Fruit fly (Drosophila melanogaster): ENCODE data around the gene Cat.

Gene Cat

dm6 chr3L:18822450-18823220, at the start of gene Cat:
Gene Cat (plus strand): TSS chr3L:18822604.
- TF ChIP-seq CrebA (GFP tag; optimal IDR thresholded peaks at IDR 0.05; ENCODE audit: borderline replicate concordance) (peak; percentile 98), HLH106 (tag; optimal IDR thresholded peaks at IDR 0.05) (peak; percentile 68), Vsx2 (GFP tag; optimal IDR thresholded peaks at IDR 0.05; ENCODE audit: partially characterized antibody) (no peak), dsf (GFP tag; optimal IDR thresholded peaks at IDR 0.05; ENCODE audit: borderline replicate concordance) (no peak), ey (GFP tag; optimal IDR thresholded peaks at IDR 0.05) (no peak), Hr83 (GFP tag; optimal IDR thresholded peaks at IDR 0.05; ENCODE audit: poor library complexity, severe bottlenecking) (peak; percentile 3), tai (GFP tag; optimal IDR thresholded peaks at IDR 0.05) (no peak), h (GFP tag; optimal IDR thresholded peaks at IDR 0.05) (peak; percentile 59), Hnf4 (GFP tag; optimal IDR thresholded peaks at IDR 0.05) (peak; percentile 56), usp (GFP tag; optimal IDR thresholded peaks at IDR 0.05) (no peak), br (GFP tag; optimal IDR thresholded peaks at IDR 0.05) (peak; percentile 75), sv (GFP tag; optimal IDR thresholded peaks at IDR 0.05) (peak; percentile 8), brk (GFP tag; optimal IDR thresholded peaks at IDR 0.05) (peak; percentile 21), CG32264 (GFP tag; optimal IDR thresholded peaks at IDR 0.05) (peak; percentile 36), Myc (optimal IDR thresholded peaks at IDR 0.05) (no peak), OdsH (GFP tag; optimal IDR thresholded peaks at IDR 0.05) (peak; percentile 70), lola (GFP tag; optimal IDR thresholded peaks at IDR 0.05) (no peak), Hr78 (GFP tag; optimal IDR thresholded peaks at IDR 0.05) (no peak), psq (GFP tag; optimal IDR thresholded peaks at IDR 0.05) (peak; percentile 74), dmrt93B (GFP tag; optimal IDR thresholded peaks at IDR 0.05) (peak; percentile 48), Mio (GFP tag; optimal IDR thresholded peaks at IDR 0.05) (peak; percentile 27), pan (optimal IDR thresholded peaks at IDR 0.05) (no peak), Sp1 (GFP tag; optimal IDR thresholded peaks at IDR 0.05) (peak; percentile 99), fru (GFP tag; optimal IDR thresholded peaks at IDR 0.05) (peak; percentile 76), rgr (GFP tag; optimal IDR thresholded peaks at IDR 0.05) (peak; percentile 60), Dif (GFP tag; optimal IDR thresholded peaks at IDR 0.05; ENCODE audit: partially characterized antibody) (peak; percentile 1), GATAd (GFP tag; optimal IDR thresholded peaks at IDR 0.05) (no peak), Abd-B (GFP tag; optimal IDR thresholded peaks at IDR 0.05) (no peak), Dfd (GFP tag; optimal IDR thresholded peaks at IDR 0.05) (no peak), CG9705 (GFP tag; optimal IDR thresholded peaks at IDR 0.05) (peak; percentile 90), dl (GFP tag; optimal IDR thresholded peaks at IDR 0.05; ENCODE audit: insufficient read depth in 1 of 2, partially characterized antibody in 2 of 2) (no peak), Rel (GFP tag; optimal IDR thresholded peaks at IDR 0.05) (peak; percentile 93), Rel (tag; optimal IDR thresholded peaks at IDR 0.05) (peak; percentile 91), foxo (GFP tag; optimal IDR thresholded peaks at IDR 0.05) (peak; percentile 53 to 84), jim (GFP tag; optimal IDR thresholded peaks at IDR 0.05) (peak; percentile 89), sage (GFP tag; optimal IDR thresholded peaks at IDR 0.05) (peak; percentile 75), Jra (GFP tag; optimal IDR thresholded peaks at IDR 0.05) (peak; percentile 52), N (GFP tag; optimal IDR thresholded peaks at IDR 0.05) (no peak), woc (GFP tag; optimal IDR thresholded peaks at IDR 0.05) (peak; percentile 78)

dm6 chr3L:18781653-18782629, 40.5 kb upstream of the Cat start:
- TF ChIP-seq Hr78 (GFP tag; optimal IDR thresholded peaks at IDR 0.05) = no peak
- TF ChIP-seq br (GFP tag; optimal IDR thresholded peaks at IDR 0.05) = no peak
- TF ChIP-seq Abd-B (GFP tag; optimal IDR thresholded peaks at IDR 0.05) = no peak
- TF ChIP-seq pan (optimal IDR thresholded peaks at IDR 0.05) = no peak
- no peak for TF ChIP-seq h (GFP tag; optimal IDR thresholded peaks at IDR 0.05)
- TF ChIP-seq OdsH (GFP tag; optimal IDR thresholded peaks at IDR 0.05) = no peak
- no peak for TF ChIP-seq rgr (GFP tag; optimal IDR thresholded peaks at IDR 0.05)
- TF ChIP-seq woc (GFP tag; optimal IDR thresholded peaks at IDR 0.05) = no peak
- no peak for TF ChIP-seq Mio (GFP tag; optimal IDR thresholded peaks at IDR 0.05)
- TF ChIP-seq Hr83 (GFP tag; optimal IDR thresholded peaks at IDR 0.05; ENCODE audit: poor library complexity, severe bottlenecking) = no peak
- no peak for TF ChIP-seq Jra (GFP tag; optimal IDR thresholded peaks at IDR 0.05)
- TF ChIP-seq usp (GFP tag; optimal IDR thresholded peaks at IDR 0.05) = no peak
- TF ChIP-seq Hnf4 (GFP tag; optimal IDR thresholded peaks at IDR 0.05) = no peak
- no peak for TF ChIP-seq CG9705 (GFP tag; optimal IDR thresholded peaks at IDR 0.05)
- TF ChIP-seq N (GFP tag; optimal IDR thresholded peaks at IDR 0.05) = no peak
- no peak for TF ChIP-seq dmrt93B (GFP tag; optimal IDR thresholded peaks at IDR 0.05)
- no peak for TF ChIP-seq fru (GFP tag; optimal IDR thresholded peaks at IDR 0.05)
- no peak for TF ChIP-seq Myc (optimal IDR thresholded peaks at IDR 0.05)
- no peak for TF ChIP-seq Rel (GFP tag; optimal IDR thresholded peaks at IDR 0.05)
- TF ChIP-seq Rel (tag; optimal IDR thresholded peaks at IDR 0.05) = no peak

Data from whole organism, wandering third instar larva.